Worm (Caenorhabditis elegans): Measurements from ENCODE around the gene F52D1.2.

ce11 chrX:431596-431995 lies 18.4 kb downstream of the F52D1.2 start:
- TF ChIP-seq flt-1 (GFP tag; IDR thresholded peaks at IDR 0.05), result no peak
- 0 out of 2 replicates have a peak, but pooled peaks have one; percentile 22 for TF ChIP-seq ztf-29 (GFP tag; IDR thresholded peaks at IDR 0.05)
- TF ChIP-seq tab-1 (GFP tag; IDR thresholded peaks at IDR 0.05), result no peak
